Worm (Caenorhabditis elegans): ENCODE results near the gene bed-1.

The bed-1 gene

ce11 chrV:19124586-19124985, at the start of gene bed-1:
Gene bed-1 (minus strand): TSS chrV:19124922.
- TF ChIP-seq lir-3 (tag; optimal IDR thresholded peaks at IDR 0.05) = no peak
- no peak for TF ChIP-seq arid-1 (GFP tag; conservative IDR thresholded peaks at IDR 0.05)
- TF ChIP-seq pha-4 (GFP tag; IDR thresholded peaks at IDR 0.05) = no peak
- no peak for TF ChIP-seq pha-4 (tag; optimal IDR thresholded peaks at IDR 0.05)
- TF ChIP-seq aha-1 (tag) = peak; percentile 68
- TF ChIP-seq nhr-6 (tag; optimal IDR thresholded peaks at IDR 0.05) = no peak
- no peak for TF ChIP-seq nhr-111 (GFP tag; optimal IDR thresholded peaks at IDR 0.05)
- no peak for TF ChIP-seq ztf-11 (tag; optimal IDR thresholded peaks at IDR 0.05)

- TF ChIP-seq ztf-7 (tag; optimal IDR thresholded peaks at IDR 0.05) = no peak
- no peak for TF ChIP-seq Y48G9A.11 (GFP tag; IDR thresholded peaks at IDR 0.05)
- no peak for TF ChIP-seq nhr-11 (tag; optimal IDR thresholded peaks at IDR 0.05)
- TF ChIP-seq hif-1 (tag; optimal IDR thresholded peaks at IDR 0.05) = peak in 1 of 2 experiments; percentile 46
- TF ChIP-seq unc-39 (tag; optimal IDR thresholded peaks at IDR 0.05) = no peak
- TF ChIP-seq aly-2 (tag; optimal IDR thresholded peaks at IDR 0.05) = no peak
- TF ChIP-seq fos-1 (tag; optimal IDR thresholded peaks at IDR 0.05) = peak; percentile 73
- no peak for TF ChIP-seq daf-19 (GFP tag; conservative IDR thresholded peaks at IDR 0.05)
- TF ChIP-seq nhr-237 (tag; optimal IDR thresholded peaks at IDR 0.05) = no peak
- TF ChIP-seq lin-1 (GFP tag; IDR thresholded peaks at IDR 0.05) = peak; percentile 94
- peak; percentile 65 for TF ChIP-seq nhr-48 (tag; optimal IDR thresholded peaks at IDR 0.05)
- no peak for TF ChIP-seq dmd-9 (GFP tag; IDR thresholded peaks at IDR 0.05)
- TF ChIP-seq Y105C5A.15 (GFP tag; IDR thresholded peaks at IDR 0.05) = no peak
- no peak for TF ChIP-seq vab-7 (GFP tag; IDR thresholded peaks at IDR 0.05)
- no peak for TF ChIP-seq Y75B8A.6 (GFP tag; IDR thresholded peaks at IDR 0.05)
- TF ChIP-seq D1046.2 (GFP tag; IDR thresholded peaks at IDR 0.05) = no peak
- TF ChIP-seq T20F7.1 (GFP tag; optimal IDR thresholded peaks at IDR 0.05) = peak; percentile 80
- TF ChIP-seq dmd-8 (GFP tag; IDR thresholded peaks at IDR 0.05) = no peak
- no peak for TF ChIP-seq sdz-12 (GFP tag; optimal IDR thresholded peaks at IDR 0.05)
- peak in 1 of 2 experiments; percentile 96 for TF ChIP-seq daf-16 (GFP tag; optimal IDR thresholded peaks at IDR 0.05)
- TF ChIP-seq daf-16 (tag; optimal IDR thresholded peaks at IDR 0.05) = peak; percentile 100
- TF ChIP-seq lin-38 (GFP tag; IDR thresholded peaks at IDR 0.05) = peak; percentile 88
- TF ChIP-seq jun-1 (tag; optimal IDR thresholded peaks at IDR 0.05) = peak; percentile 48
- TF ChIP-seq lin-13 (GFP tag; optimal IDR thresholded peaks at IDR 0.05) = peak; percentile 83
- TF ChIP-seq mxl-2 (GFP tag; conservative IDR thresholded peaks at IDR 0.05) = no peak
- no peak for TF ChIP-seq skn-1 (tag; optimal IDR thresholded peaks at IDR 0.05)
- no peak for TF ChIP-seq snpc-1.2 (GFP tag; IDR thresholded peaks at IDR 0.05)
- peak; percentile 81 for TF ChIP-seq mes-2 (tag; optimal IDR thresholded peaks at IDR 0.05; ENCODE audit: poor library complexity, severe bottlenecking)
- no peak for TF ChIP-seq spr-3 (GFP tag; optimal IDR thresholded peaks at IDR 0.05)
- TF ChIP-seq zip-11 (GFP tag; IDR thresholded peaks at IDR 0.05) = no peak
- no peak for TF ChIP-seq attf-4 (tag; optimal IDR thresholded peaks at IDR 0.05)
- TF ChIP-seq dpl-1 (GFP tag; optimal IDR thresholded peaks at IDR 0.05) = no peak
- peak; percentile 99 for TF ChIP-seq dve-1 (tag; optimal IDR thresholded peaks at IDR 0.05; ENCODE audit: insufficient read depth)
- TF ChIP-seq unc-62 (GFP tag; optimal IDR thresholded peaks at IDR 0.05 in 1 of 2) = no peak
- no peak for TF ChIP-seq unc-62 (tag; optimal IDR thresholded peaks at IDR 0.05)
- TF ChIP-seq dmd-6 (GFP tag; IDR thresholded peaks at IDR 0.05) = peak; percentile 95
- TF ChIP-seq zfp-3 (GFP tag; conservative IDR thresholded peaks at IDR 0.05) = no peak
- no peak; the same call in 1 of the 2 replicates for TF ChIP-seq madf-9 (GFP tag; conservative IDR thresholded peaks at IDR 0.05)
- TF ChIP-seq cey-2 (tag; optimal IDR thresholded peaks at IDR 0.05; ENCODE audit: borderline replicate concordance, insufficient read depth) = peak; percentile 71
- no peak for TF ChIP-seq mdt-29 (GFP tag; IDR thresholded peaks at IDR 0.05)
- no peak for TF ChIP-seq R02D3.7 (tag; optimal IDR thresholded peaks at IDR 0.05)
- TF ChIP-seq hlh-11 (tag; optimal IDR thresholded peaks at IDR 0.05) = peak; percentile 90
- peak; percentile 14 for TF ChIP-seq rbr-2 (tag; optimal IDR thresholded peaks at IDR 0.05)
- peak; percentile 98 for TF ChIP-seq pqm-1 (tag; optimal IDR thresholded peaks at IDR 0.05)
Measured at ce11 chrV:19158664-19159063, 33.9 kb upstream of the bed-1 start, which contains the start of gene Y39B6A.5. Gene Y39B6A.5 (minus strand): TSS chrV:19158877.

Measured in whole organism, L4 larva.